Fruit fly (Drosophila melanogaster) whole organism, embryonic: ENCODE data around the gene Bace.

ENCODE experiments used
- Antp ChIP-seq: fragments of 200-800 bp; sonication (Bioruptor generic); optimal IDR thresholded peaks from 3 replicates; lab custom pipeline; 2016; ENCODE audit warnings: missing biosample characterization, missing genetic modification characterization
- CG10462 ChIP-seq: fragments of 200-800 bp; sonication (Bioruptor generic); optimal IDR thresholded peaks from 2 replicates; lab custom pipeline; 2016; ENCODE audit warnings: missing biosample characterization, missing genetic modification characterization
- CG12391 ChIP-seq: fragments of 200-800 bp; sonication (Bioruptor generic); optimal IDR thresholded peaks from 3 replicates; lab custom pipeline; 2018; ENCODE audit warnings: missing biosample characterization, mild to moderate bottlenecking, missing genetic modification characterization, moderate library complexity
- CG12659 ChIP-seq: fragments of 200-800 bp; sonication (Bioruptor generic); optimal IDR thresholded peaks from 3 replicates; lab custom pipeline; 2017; ENCODE audit warnings: mild to moderate bottlenecking, missing biosample characterization, missing genetic modification reagents, missing genetic modification characterization
- CG12744 ChIP-seq: fragments of 200-800 bp; sonication (Bioruptor generic); optimal IDR thresholded peaks from 2 replicates; lab custom pipeline; 2016; ENCODE audit warnings: missing biosample characterization, missing genetic modification characterization
- CG13624 ChIP-seq: fragments of 200-800 bp; sonication (Bioruptor generic); optimal IDR thresholded peaks from 2 replicates; lab custom pipeline; 2016; ENCODE audit warnings: missing biosample characterization, missing genetic modification characterization
- CG14441 ChIP-seq: fragments of 200-800 bp; sonication (Bioruptor generic); IDR thresholded peaks from 2 replicates; pipeline ENCODE4 v1.3.6; 2022; ENCODE audit warnings: missing biosample characterization, missing genetic modification characterization
- CG14667 ChIP-seq: fragments of 200-800 bp; sonication (Bioruptor generic); IDR thresholded peaks from 2 replicates; pipeline ENCODE4 v1.3.6; 2022; ENCODE audit warnings: missing biosample characterization, missing genetic modification characterization
- CG14965 ChIP-seq: fragments of 200-800 bp; sonication (Bioruptor generic); optimal IDR thresholded peaks from 2 replicates; lab custom pipeline; 2016; ENCODE audit warnings: missing biosample characterization, missing genetic modification characterization, borderline replicate concordance
- CG1792 ChIP-seq: fragments of 200-800 bp; sonication (Bioruptor generic); optimal IDR thresholded peaks from 2 replicates; lab custom pipeline; 2016; ENCODE audit warnings: missing biosample characterization, missing genetic modification characterization
- CG18011 ChIP-seq: fragments of 200-800 bp; sonication (Bioruptor generic); optimal IDR thresholded peaks from 2 replicates; lab custom pipeline; 2017; ENCODE audit warnings: missing biosample characterization, missing genetic modification characterization, mild to moderate bottlenecking, moderate library complexity, missing genotype
- CG3281 ChIP-seq: fragments of 200-800 bp; sonication (Bioruptor generic); optimal IDR thresholded peaks from 3 replicates; lab custom pipeline; 2017; ENCODE audit warnings: missing biosample characterization, mild to moderate bottlenecking, missing genetic modification characterization
- CG6765 ChIP-seq: fragments of 200-800 bp; sonication (Bioruptor generic); optimal IDR thresholded peaks from 3 replicates; lab custom pipeline; 2017; ENCODE audit warnings: missing biosample characterization, mild to moderate bottlenecking, missing genetic modification characterization
- CG7745 ChIP-seq: fragments of 200-800 bp; sonication (Bioruptor generic); optimal IDR thresholded peaks from 2 replicates; lab custom pipeline; 2018; ENCODE audit warnings: missing biosample characterization, mild to moderate bottlenecking, missing genetic modification characterization, moderate library complexity
- CG7963 ChIP-seq: fragments of 200-800 bp; sonication (Bioruptor generic); IDR thresholded peaks from 3 replicates; pipeline ENCODE4 v1.3.6; 2022; ENCODE audit warnings: missing biosample characterization, missing genetic modification characterization; ENCODE audit not compliant: partially characterized antibody
- CG7987 ChIP-seq: fragments of 200-800 bp; sonication (Bioruptor generic); optimal IDR thresholded peaks from 2 replicates; lab custom pipeline; 2018; ENCODE audit warnings: missing biosample characterization, mild to moderate bottlenecking, missing genetic modification characterization, moderate library complexity
- CG8388 ChIP-seq: fragments of 200-800 bp; sonication (Bioruptor generic); optimal IDR thresholded peaks from 2 replicates; lab custom pipeline; 2019; ENCODE audit warnings: missing biosample characterization, mild to moderate bottlenecking, missing genetic modification characterization, moderate library complexity
- CG9215 ChIP-seq: fragments of 200-800 bp; sonication (Bioruptor generic); IDR thresholded peaks from 2 replicates; pipeline ENCODE4 v1.3.6; 2022; ENCODE audit warnings: missing biosample characterization, missing genetic modification characterization
- D ChIP-seq, 2 experiments: fragments of 200-800 bp in 1 of 2; fragments of >200 bp in 1 of 2; sonication (Bioruptor generic) in 1 of 2; optimal IDR thresholded peaks; 2 replicates in 1 of 2; 3 replicates in 1 of 2; lab custom pipeline; 2017; ENCODE audit warnings: mild to moderate bottlenecking in 1 of 2, missing biosample characterization in 1 of 2, missing genetic modification characterization in 1 of 2, missing genetic modification reagents in 1 of 2
- Dip3 ChIP-seq: fragments of 200-800 bp; sonication (Bioruptor generic); optimal IDR thresholded peaks from 3 replicates; lab custom pipeline; 2016; ENCODE audit warnings: missing biosample characterization, missing genetic modification characterization
- ERR ChIP-seq: fragments of 200-800 bp; sonication (Bioruptor generic); optimal IDR thresholded peaks from 2 replicates; lab custom pipeline; 2016; ENCODE audit warnings: missing biosample characterization, missing genetic modification characterization
- Fer1 ChIP-seq: fragments of 200-800 bp; sonication (Bioruptor generic); optimal IDR thresholded peaks from 2 replicates; lab custom pipeline; 2017; ENCODE audit warnings: missing biosample characterization, mild to moderate bottlenecking, missing genetic modification characterization
- Gsc ChIP-seq: fragments of 200-800 bp; sonication (Bioruptor generic); IDR thresholded peaks from 2 replicates; pipeline ENCODE4 v1.3.6; 2022; ENCODE audit warnings: missing biosample characterization, missing genetic modification characterization
- HHEX ChIP-seq: fragments of 200-800 bp; sonication (Bioruptor generic); optimal IDR thresholded peaks from 3 replicates; lab custom pipeline; 2017; ENCODE audit warnings: missing biosample characterization, mild to moderate bottlenecking, missing genetic modification characterization, missing genetic modification reagents
- HLH3B ChIP-seq: fragments of 200-800 bp; sonication (Bioruptor generic); IDR thresholded peaks from 2 replicates; pipeline ENCODE4 v1.3.6; 2022; ENCODE audit warnings: missing biosample characterization, missing genetic modification characterization
- Hand ChIP-seq: fragments of 200-800 bp; sonication (Bioruptor generic); optimal IDR thresholded peaks from 2 replicates; lab custom pipeline; 2017; ENCODE audit warnings: mild to moderate bottlenecking, missing biosample characterization, missing genetic modification reagents, missing genetic modification characterization
- Hr39 ChIP-seq: fragments of >200 bp; optimal IDR thresholded peaks from 2 replicates; lab custom pipeline; 2017
- Hsf ChIP-seq: fragments of 200-800 bp; sonication (Bioruptor generic); optimal IDR thresholded peaks from 3 replicates; lab custom pipeline; 2016; ENCODE audit warnings: missing biosample characterization, missing genetic modification characterization
- Med ChIP-seq: fragments of 200-800 bp; sonication (Bioruptor generic); peaks from one replicate; lab custom pipeline; 2016; ENCODE audit warnings: missing biosample characterization, missing genetic modification characterization, mild to moderate bottlenecking, inconsistent platforms, moderate library complexity
- Rfx ChIP-seq: fragments of 200-800 bp; sonication (Bioruptor generic); IDR thresholded peaks from 2 replicates; pipeline ENCODE4 v1.3.6; 2022; ENCODE audit warnings: missing biosample characterization, missing genetic modification characterization
- Vsx1 ChIP-seq: fragments of 200-800 bp; sonication (Bioruptor generic); optimal IDR thresholded peaks from 2 replicates; lab custom pipeline; 2017; ENCODE audit warnings: missing biosample characterization, mild to moderate bottlenecking, missing genetic modification characterization, missing genetic modification reagents
- aop ChIP-seq: fragments of 200-800 bp; sonication (Bioruptor generic); IDR thresholded peaks from 2 replicates; pipeline ENCODE4 v1.3.6; 2022; ENCODE audit warnings: missing biosample characterization, missing genetic modification characterization
- ase ChIP-seq: fragments of 200-800 bp; sonication (Bioruptor generic); IDR thresholded peaks from 3 replicates; pipeline ENCODE4 v1.3.6; 2022; ENCODE audit warnings: missing biosample characterization, missing genetic modification characterization
- btn ChIP-seq: fragments of 200-800 bp; sonication (Bioruptor generic); optimal IDR thresholded peaks from 2 replicates; lab custom pipeline; 2016; ENCODE audit warnings: missing biosample characterization, missing genetic modification characterization
- crp ChIP-seq, 2 experiments: fragments of 200-800 bp; sonication (Bioruptor generic); optimal IDR thresholded peaks; 2 replicates in 1 of 2; 3 replicates in 1 of 2; lab custom pipeline; 2017; ENCODE audit warnings: missing biosample characterization in 2 of 2, missing genetic modification characterization in 2 of 2, mild to moderate bottlenecking in 1 of 2, moderate library complexity in 1 of 2
- eve ChIP-seq, 2 experiments: fragments of >200 bp; optimal IDR thresholded peaks; 2 replicates each; lab custom pipeline; 2017; ENCODE audit warnings: missing biosample characterization in 2 of 2, missing genetic modification characterization in 2 of 2
- fd102C ChIP-seq: fragments of 200-800 bp; sonication (Bioruptor generic); optimal IDR thresholded peaks from 2 replicates; lab custom pipeline; 2018; ENCODE audit warnings: missing biosample characterization, mild to moderate bottlenecking, missing genetic modification characterization, moderate library complexity
- hkb ChIP-seq, 2 experiments: fragments of 200-800 bp in 1 of 2; fragments of >200 bp in 1 of 2; sonication (Bioruptor generic) in 1 of 2; IDR thresholded peaks in 1 of 2; optimal IDR thresholded peaks in 1 of 2; 2 replicates each; pipeline versions ENCODE4 v1.3.6 to Lab custom; 2017 to 2022; ENCODE audit warnings: missing biosample characterization in 1 of 2, missing genetic modification characterization in 1 of 2
- kni ChIP-seq: fragments of 200-800 bp; sonication (Bioruptor generic); optimal IDR thresholded peaks from 3 replicates; lab custom pipeline; 2017; ENCODE audit warnings: mild to moderate bottlenecking, missing biosample characterization, missing genetic modification reagents, missing genetic modification characterization
- peb ChIP-seq: fragments of 200-800 bp; sonication (Bioruptor generic); IDR thresholded peaks from 2 replicates; pipeline ENCODE4 v1.3.6; 2022; ENCODE audit warnings: missing biosample characterization, missing genetic modification characterization
- ranshi ChIP-seq: fragments of 200-800 bp; sonication (Bioruptor generic); IDR thresholded peaks from 2 replicates; pipeline ENCODE4 v1.3.6; 2022; ENCODE audit warnings: missing biosample characterization, missing genetic modification characterization
- repo ChIP-seq: fragments of 200-800 bp; sonication (Bioruptor generic); optimal IDR thresholded peaks from 2 replicates; lab custom pipeline; 2016; ENCODE audit warnings: missing biosample characterization, missing genetic modification characterization
- shn ChIP-seq: fragments of 200-800 bp; sonication (Bioruptor generic); optimal IDR thresholded peaks from 3 replicates; lab custom pipeline; 2016; ENCODE audit warnings: missing biosample characterization, missing genetic modification characterization
- sima ChIP-seq: fragments of 200-800 bp; sonication (Bioruptor generic); optimal IDR thresholded peaks from 2 replicates; lab custom pipeline; 2016; ENCODE audit warnings: missing biosample characterization, missing genetic modification characterization
- sr ChIP-seq: fragments of 200-800 bp; sonication (Bioruptor generic); IDR thresholded peaks from 3 replicates; pipeline ENCODE4 v1.3.6; 2022; ENCODE audit warnings: missing biosample characterization, missing genetic modification characterization
- ssp ChIP-seq: fragments of 200-800 bp; sonication (Bioruptor generic); IDR thresholded peaks from 2 replicates; pipeline ENCODE4 v1.3.6; 2022; ENCODE audit warnings: missing biosample characterization, missing genetic modification characterization
- tll ChIP-seq, 2 experiments: fragments of 200-800 bp in 1 of 2; fragments of >200 bp in 1 of 2; sonication (Bioruptor generic) in 1 of 2; optimal IDR thresholded peaks; 2 replicates each; lab custom pipeline; 2017 to 2019; ENCODE audit warnings: missing biosample characterization in 2 of 2, missing genetic modification characterization in 2 of 2, mild to moderate bottlenecking in 1 of 2, moderate library complexity in 1 of 2
- tup ChIP-seq: fragments of 200-800 bp; sonication (Bioruptor generic); optimal IDR thresholded peaks from 2 replicates; lab custom pipeline; 2016; ENCODE audit warnings: missing biosample characterization, mild to moderate bottlenecking, missing genetic modification characterization, moderate library complexity
- z ChIP-seq: fragments of 200-800 bp; sonication (Bioruptor generic); IDR thresholded peaks from 3 replicates; pipeline ENCODE4 v1.3.6; 2022; ENCODE audit warnings: missing biosample characterization, missing genetic modification characterization
- zfh2 ChIP-seq: fragments of 200-800 bp; sonication (Bioruptor generic); optimal IDR thresholded peaks from 2 replicates; lab custom pipeline; 2016; ENCODE audit warnings: missing biosample characterization, missing genetic modification characterization

Bace gene

dm6 chr2L:8514748-8515147, 18.6 kb upstream of the Bace start, which contains the start of the genes CG13097 and PIG-U (continued):
- TF ChIP-seq tll (GFP tag; optimal IDR thresholded peaks at IDR 0.05; lab: Kevin White, UChicago) (no peak), repo (GFP tag; lab: Kevin White, UChicago) (peak; percentile 25), eve (GFP tag; optimal IDR thresholded peaks at IDR 0.05; lab: Kevin White, UChicago) (no peak), CG1792 (GFP tag; lab: Kevin White, UChicago) (peak; percentile 55), HLH3B (GFP tag; lab: Robert Waterston, UW) (peak; percentile 67; the same call in 1 of the 2 replicates), CG14965 (GFP tag; lab: Kevin White, UChicago) (no peak), CG8388 (GFP tag; lab: Kevin White, UChicago) (peak; percentile 70), CG14441 (peak; percentile 76), Fer1 (GFP tag; lab: Kevin White, UChicago) (peak; percentile 84), Dip3 (peak; percentile 84), hkb (optimal IDR thresholded peaks at IDR 0.05; lab: Kevin White, UChicago) (no peak), hkb (GFP tag; IDR thresholded peaks at IDR 0.05; lab: Robert Waterston, UW) (peak; percentile 75), shn (peak; percentile 67), crp (GFP tag; optimal IDR thresholded peaks at IDR 0.05; lab: Kevin White, UChicago) (peak; percentile 22 to 88), CG12744 (peak; percentile 67), kni (GFP tag; lab: Kevin White, UChicago) (no peak), Rfx (GFP tag; lab: Robert Waterston, UW) (peak; percentile 90), Gsc (GFP tag; lab: Robert Waterston, UW) (no peak), Hand (GFP tag; lab: Kevin White, UChicago) (peak; percentile 59), Hsf (GFP tag; lab: Kevin White, UChicago) (peak; percentile 81), zfh2 (GFP tag; lab: Kevin White, UChicago) (peak; percentile 85), Hr39 (lab: Kevin White, UChicago) (no peak), CG7963 (GFP tag; lab: Robert Waterston, UW) (peak; percentile 78; the same call in 2 of the 3 replicates), CG9215 (GFP tag; lab: Robert Waterston, UW) (peak; percentile 72), fd102C (GFP tag; lab: Kevin White, UChicago) (peak; percentile 36), CG18011 (GFP tag; lab: Kevin White, UChicago) (peak; percentile 72), Vsx1 (GFP tag; lab: Kevin White, UChicago) (peak; percentile 69), btn (GFP tag; lab: Kevin White, UChicago) (peak; percentile 14), HHEX (GFP tag; lab: Kevin White, UChicago) (peak; percentile 62), CG3281 (GFP tag; lab: Kevin White, UChicago) (peak; percentile 77), CG6765 (peak; percentile 57), sima (GFP tag; lab: Kevin White, UChicago) (peak; percentile 38), peb (GFP tag; lab: Robert Waterston, UW) (peak; percentile 18; the same call in 1 of the 2 replicates), CG12659 (GFP tag; lab: Kevin White, UChicago) (peak; percentile 79), CG12391 (peak; percentile 91), tup (GFP tag; lab: Kevin White, UChicago) (peak; percentile 84), sr (GFP tag; lab: Robert Waterston, UW) (no peak), ERR (GFP tag; lab: Kevin White, UChicago) (peak; percentile 61), ssp (GFP tag; lab: Robert Waterston, UW) (peak; percentile 74), ase (GFP tag; lab: Robert Waterston, UW) (peak; percentile 70; the same call in 2 of the 3 replicates), Med (peak; percentile 96), CG7745 (tag; lab: Kevin White, UChicago) (no peak), Antp (GFP tag; lab: Kevin White, UChicago) (peak; percentile 64), CG13624 (GFP tag; lab: Kevin White, UChicago) (peak; percentile 81), CG10462 (GFP tag; lab: Kevin White, UChicago) (peak; percentile 67), aop (GFP tag; lab: Robert Waterston, UW) (no peak), D (optimal IDR thresholded peaks at IDR 0.05; lab: Kevin White, UChicago) (no peak), D (GFP tag; optimal IDR thresholded peaks at IDR 0.05; lab: Kevin White, UChicago) (no peak), z (no peak), CG7987 (peak; percentile 54), CG14667 (GFP tag; lab: Robert Waterston, UW) (peak; percentile 64), ranshi (GFP tag; lab: Robert Waterston, UW) (peak; percentile 85)
